Worm (Caenorhabditis elegans) whole organism, L4/young adult: ENCODE results near the gene F35C11.5.

Experiments
- W03F9.2 ChIP-seq: fragments of 150-350 bp; optimal IDR thresholded peaks from 2 replicates; lab custom pipeline; 2014; ENCODE audit warnings: missing biosample characterization, missing genetic modification characterization
- dao-5 ChIP-seq: sonication (generic microtip); optimal IDR thresholded peaks from 2 replicates; lab custom pipeline; 2016; ENCODE audit warnings: missing genotype, missing genetic modification characterization, moderate library complexity, missing compliant biosample characterization
- him-1 ChIP-seq: sonication (generic microtip); optimal IDR thresholded peaks from 2 replicates; lab custom pipeline; 2016; ENCODE audit warnings: missing genotype, missing genetic modification reagents, missing genetic modification characterization, missing compliant biosample characterization

DNA sequence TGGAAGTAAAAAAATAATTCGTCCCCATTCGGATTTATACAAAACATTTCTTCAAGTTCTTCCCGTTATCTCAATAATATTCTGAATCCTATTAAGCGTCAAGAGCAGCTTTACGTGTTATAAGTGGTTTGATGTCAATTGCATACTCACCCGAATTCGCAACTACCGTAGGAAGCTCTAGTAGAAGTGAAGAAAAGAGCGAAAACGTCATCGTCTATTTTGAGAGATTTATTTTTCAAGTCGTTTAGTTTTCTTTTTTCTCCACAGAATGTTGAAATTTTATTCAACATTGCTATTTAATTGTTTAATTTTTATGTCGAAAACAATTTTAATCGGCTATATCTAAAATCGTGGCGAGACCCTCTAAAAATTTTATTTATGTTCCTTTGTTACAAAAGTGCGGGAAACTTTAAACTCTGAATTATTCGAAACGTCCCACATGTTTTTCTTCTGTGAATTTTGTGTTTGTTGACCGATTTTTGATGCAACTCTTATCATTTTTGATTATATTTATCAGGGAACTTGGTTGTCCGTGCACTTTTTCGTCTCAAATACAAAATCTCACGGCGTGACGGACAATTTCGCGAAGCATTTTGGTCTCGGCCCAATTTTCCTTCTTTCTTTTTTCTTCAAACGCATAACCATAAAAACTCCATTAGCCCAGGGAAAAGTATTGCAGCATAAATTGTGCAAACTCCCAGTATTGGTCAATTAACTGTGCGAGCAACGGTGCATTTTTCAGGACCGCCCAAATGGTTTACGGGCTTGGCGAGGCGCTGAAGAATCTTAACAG is 16.5 kb downstream of the F35C11.5 start, which contains the start of gene tdc-1:
- TF ChIP-seq W03F9.2 = no peak
- no peak for TF ChIP-seq him-1
- TF ChIP-seq dao-5 (tag; lab: Kevin White, UChicago) = no peak
